Fruit fly (Drosophila melanogaster): ENCODE data around the gene ttk.

ttk gene

DNA sequence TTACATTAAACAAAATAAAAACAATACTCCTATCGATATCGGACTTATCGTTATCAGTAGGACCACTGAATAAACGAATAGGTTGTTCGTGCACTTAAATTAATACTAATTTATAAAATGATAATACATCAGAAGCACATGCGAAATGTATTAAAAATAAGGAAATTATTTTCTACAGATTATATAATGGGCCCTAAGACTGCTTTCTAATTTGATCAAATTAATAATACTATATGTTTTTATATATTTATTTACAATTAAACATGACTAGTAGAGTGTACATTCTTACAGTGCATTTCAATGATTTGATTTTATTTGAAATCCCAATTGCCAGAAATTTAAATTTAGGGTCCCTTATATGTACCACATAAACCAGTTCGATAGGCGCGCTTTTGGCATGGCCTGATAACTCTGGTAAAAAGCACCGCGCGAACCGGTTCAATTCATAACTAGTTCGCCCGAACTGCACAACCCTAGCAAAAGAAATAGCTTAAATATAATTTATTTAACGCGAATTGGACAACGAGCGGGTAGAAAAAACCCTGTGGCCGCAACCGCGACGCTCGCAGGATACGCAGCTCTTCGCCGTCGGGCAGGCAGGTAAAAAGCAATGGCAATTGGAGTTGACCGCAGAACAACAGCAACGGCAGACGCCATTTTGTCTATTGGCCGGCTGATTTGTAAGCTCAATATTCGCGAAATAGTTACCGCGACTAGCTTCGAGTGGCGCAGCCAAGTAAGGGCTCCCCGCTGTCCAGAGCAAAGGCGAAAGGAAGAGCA lies 63.1 kb downstream of the ttk start, which contains the start of the genes CG2126 and faf (continued):
- peak; percentile 25 for TF ChIP-seq CG30431 (GFP tag; optimal IDR thresholded peaks at IDR 0.05)
- TF ChIP-seq unc-4 (GFP tag; IDR thresholded peaks at IDR 0.05; ENCODE audit: partially characterized antibody) = peak; percentile 50; the same call in 1 of the 2 replicates
- peak; percentile 59 for TF ChIP-seq CG18619 (GFP tag; optimal IDR thresholded peaks at IDR 0.05)
- peak; percentile 45 for TF ChIP-seq nerfin-1 (tag; optimal IDR thresholded peaks at IDR 0.05)
- peak; percentile 82 for TF ChIP-seq CG32532 (GFP tag; IDR thresholded peaks at IDR 0.05)
- peak; percentile 64 to 85 for TF ChIP-seq dpn (GFP tag; optimal IDR thresholded peaks at IDR 0.05)
- TF ChIP-seq Rfx (GFP tag; IDR thresholded peaks at IDR 0.05) = peak; percentile 86
- TF ChIP-seq Opbp (GFP tag; IDR thresholded peaks at IDR 0.05; ENCODE audit: partially characterized antibody) = no peak
- TF ChIP-seq Dip2 (GFP tag; IDR thresholded peaks at IDR 0.05) = no peak
- no peak for TF ChIP-seq CG3163 (GFP tag; optimal IDR thresholded peaks at IDR 0.05)
- peak; percentile 33 for TF ChIP-seq CG12219 (GFP tag; optimal IDR thresholded peaks at IDR 0.05)
- peak; percentile 82 for TF ChIP-seq Sox102F (GFP tag; optimal IDR thresholded peaks at IDR 0.05)
- peak; percentile 53 for TF ChIP-seq Bgb (GFP tag; IDR thresholded peaks at IDR 0.05; ENCODE audit: partially characterized antibody)
- 0 out of 3 replicates have a peak, but pooled peaks have one; percentile 29 for TF ChIP-seq sr (GFP tag; IDR thresholded peaks at IDR 0.05)
- peak; percentile 85 for TF ChIP-seq vvl (GFP tag; IDR thresholded peaks at IDR 0.05)
- TF ChIP-seq CG4617 (GFP tag; optimal IDR thresholded peaks at IDR 0.05; ENCODE audit: borderline replicate concordance) = peak; percentile 52
- peak; percentile 35 for TF ChIP-seq psq (GFP tag; optimal IDR thresholded peaks at IDR 0.05)
- peak; percentile 70 for TF ChIP-seq al (GFP tag; IDR thresholded peaks at IDR 0.05)
- TF ChIP-seq CG4424 (GFP tag; optimal IDR thresholded peaks at IDR 0.05) = peak; percentile 74
- peak; percentile 66 for TF ChIP-seq Nf-YB (GFP tag; optimal IDR thresholded peaks at IDR 0.05)
- TF ChIP-seq zfh2 (GFP tag; optimal IDR thresholded peaks at IDR 0.05) = peak; percentile 53
- peak; percentile 71 for TF ChIP-seq CG3847 (GFP tag; IDR thresholded peaks at IDR 0.05)
- TF ChIP-seq fru (optimal IDR thresholded peaks at IDR 0.05) = no peak
- peak; percentile 78 for TF ChIP-seq CG17359 (tag; optimal IDR thresholded peaks at IDR 0.05)
- TF ChIP-seq CG18262 (tag; optimal IDR thresholded peaks at IDR 0.05) = peak; percentile 87
- no peak for TF ChIP-seq Vsx1 (GFP tag; optimal IDR thresholded peaks at IDR 0.05)
- peak; percentile 76 for TF ChIP-seq dmrt11E (tag; optimal IDR thresholded peaks at IDR 0.05)
- TF ChIP-seq Hand (GFP tag; optimal IDR thresholded peaks at IDR 0.05) = peak; percentile 23
- TF ChIP-seq lilli (GFP tag; optimal IDR thresholded peaks at IDR 0.05) = peak; percentile 73
- peak; percentile 46; the same call in 1 of the 3 replicates for TF ChIP-seq CG16813 (GFP tag; IDR thresholded peaks at IDR 0.05; ENCODE audit: partially characterized antibody)
- TF ChIP-seq CG42726 (GFP tag; IDR thresholded peaks at IDR 0.05; ENCODE audit: partially characterized antibody) = 0 out of 2 replicates have a peak, but pooled peaks have one; percentile 7
- peak; percentile 35 for TF ChIP-seq CG17802 (tag; optimal IDR thresholded peaks at IDR 0.05)
- no peak for TF ChIP-seq sd (tag; optimal IDR thresholded peaks at IDR 0.05)
- TF ChIP-seq CG10979 (tag; optimal IDR thresholded peaks at IDR 0.05) = peak; percentile 72
- TF ChIP-seq Spps (tag; optimal IDR thresholded peaks at IDR 0.05) = peak; percentile 25
- peak; percentile 74 for TF ChIP-seq Fer3 (tag; optimal IDR thresholded peaks at IDR 0.05)
- TF ChIP-seq CG4820 (GFP tag; optimal IDR thresholded peaks at IDR 0.05) = peak; percentile 61
- peak; percentile 42 for TF ChIP-seq NK7.1 (GFP tag; optimal IDR thresholded peaks at IDR 0.05)
- no peak for TF ChIP-seq gcm2 (GFP tag; optimal IDR thresholded peaks at IDR 0.05)
- TF ChIP-seq gsb (GFP tag; IDR thresholded peaks at IDR 0.05) = peak; percentile 50; the same call in 1 of the 2 replicates
- peak; percentile 84 for TF ChIP-seq CG11456 (GFP tag; IDR thresholded peaks at IDR 0.05)
- no peak for TF ChIP-seq CG3838 (GFP tag; optimal IDR thresholded peaks at IDR 0.05)
- TF ChIP-seq Tbp (GFP tag; optimal IDR thresholded peaks at IDR 0.05) = no peak
- peak; percentile 27 for TF ChIP-seq maf-S (GFP tag; optimal IDR thresholded peaks at IDR 0.05)
- TF ChIP-seq CG6854 (GFP tag; optimal IDR thresholded peaks at IDR 0.05) = peak; percentile 14
- peak; percentile 31 for TF ChIP-seq CG8944 (GFP tag; optimal IDR thresholded peaks at IDR 0.05)
- no peak for TF ChIP-seq D (optimal IDR thresholded peaks at IDR 0.05)
- TF ChIP-seq D (GFP tag; optimal IDR thresholded peaks at IDR 0.05) = peak; percentile 48
- no peak for TF ChIP-seq fd64A (GFP tag; optimal IDR thresholded peaks at IDR 0.05)

Data from whole organism, embryonic.